Worm (Caenorhabditis elegans) whole organism, midembryonic: ENCODE data around the gene F36H1.12.

Source experiments
- T22C8.4 ChIP-seq: fragments of 200-800 bp; sonication (Bioruptor generic); IDR thresholded peaks from 2 replicates; pipeline ENCODE4 v1.3.6; 2022; ENCODE audit warnings: missing genetic modification characterization, missing compliant biosample characterization
- cog-1 ChIP-seq: sonication (generic microtip); optimal IDR thresholded peaks from 2 replicates; lab custom pipeline; 2016; ENCODE audit warnings: missing genetic modification characterization, missing compliant biosample characterization
- med-1 ChIP-seq: sonication (generic microtip); optimal IDR thresholded peaks from 2 replicates; lab custom pipeline; 2017; ENCODE audit warnings: missing genetic modification characterization, mild to moderate bottlenecking, missing compliant biosample characterization, antibody characterized with exemption, missing genetic modification reagents; ENCODE audit not compliant: insufficient read depth
- ztf-23 ChIP-seq: fragments of 200-800 bp; sonication (Bioruptor generic); IDR thresholded peaks from 2 replicates; pipeline ENCODE4 v1.3.6; 2022; ENCODE audit warnings: missing genetic modification reagents, missing genetic modification characterization, missing compliant biosample characterization
- ztf-29 ChIP-seq: fragments of 200-800 bp; sonication (Bioruptor generic); IDR thresholded peaks from 2 replicates; pipeline ENCODE4 v1.3.6; 2022; ENCODE audit warnings: missing genetic modification reagents, missing genetic modification characterization, missing compliant biosample characterization

DNA sequence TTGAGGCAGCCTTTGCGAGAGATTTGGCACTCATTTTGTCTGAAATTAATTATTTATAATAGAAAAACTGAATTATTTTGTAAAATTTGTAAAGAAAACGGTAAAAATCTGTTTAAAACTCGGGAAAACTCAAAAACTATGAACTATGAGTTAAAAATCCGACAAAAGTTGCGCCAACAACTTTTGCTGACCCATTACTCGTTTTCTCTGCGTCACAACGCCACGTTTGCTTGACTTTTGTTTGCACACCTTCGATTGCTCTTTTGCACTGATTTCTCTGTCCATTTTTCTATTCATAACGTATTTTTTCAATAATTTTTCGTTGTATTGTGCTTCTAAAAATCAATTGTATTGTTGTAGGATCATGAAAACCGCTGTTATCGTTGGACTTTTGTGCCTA lies 17.3 kb downstream of the F36H1.12 start, which contains the start of gene fkb-1:
- TF ChIP-seq ztf-29 (GFP tag; lab: Robert Waterston, UW): no peak
- no peak for TF ChIP-seq T22C8.4 (GFP tag; lab: Robert Waterston, UW)
- no peak for TF ChIP-seq med-1 (GFP tag; lab: Kevin White, UChicago)
- no peak for TF ChIP-seq cog-1
- no peak for TF ChIP-seq ztf-23 (GFP tag; lab: Robert Waterston, UW)
